Worm (Caenorhabditis elegans) whole organism, L4 larva: ENCODE measurements around the gene srw-99.

ENCODE experiments used
- dve-1 ChIP-seq: sonication (generic microtip); optimal IDR thresholded peaks from 2 replicates; lab custom pipeline; 2017; ENCODE audit warnings: antibody characterized with exemption, mild to moderate bottlenecking, missing genetic modification characterization, missing compliant biosample characterization; ENCODE audit not compliant: insufficient read depth
- nhr-76 ChIP-seq: fragments of 150-350 bp; optimal IDR thresholded peaks from 2 replicates; lab custom pipeline; 2014; ENCODE audit warnings: missing biosample characterization, missing genetic modification characterization
- unc-39 ChIP-seq: sonication (generic microtip); optimal IDR thresholded peaks from 2 replicates; lab custom pipeline; 2017; ENCODE audit warnings: missing biosample characterization, missing genetic modification characterization

DNA sequence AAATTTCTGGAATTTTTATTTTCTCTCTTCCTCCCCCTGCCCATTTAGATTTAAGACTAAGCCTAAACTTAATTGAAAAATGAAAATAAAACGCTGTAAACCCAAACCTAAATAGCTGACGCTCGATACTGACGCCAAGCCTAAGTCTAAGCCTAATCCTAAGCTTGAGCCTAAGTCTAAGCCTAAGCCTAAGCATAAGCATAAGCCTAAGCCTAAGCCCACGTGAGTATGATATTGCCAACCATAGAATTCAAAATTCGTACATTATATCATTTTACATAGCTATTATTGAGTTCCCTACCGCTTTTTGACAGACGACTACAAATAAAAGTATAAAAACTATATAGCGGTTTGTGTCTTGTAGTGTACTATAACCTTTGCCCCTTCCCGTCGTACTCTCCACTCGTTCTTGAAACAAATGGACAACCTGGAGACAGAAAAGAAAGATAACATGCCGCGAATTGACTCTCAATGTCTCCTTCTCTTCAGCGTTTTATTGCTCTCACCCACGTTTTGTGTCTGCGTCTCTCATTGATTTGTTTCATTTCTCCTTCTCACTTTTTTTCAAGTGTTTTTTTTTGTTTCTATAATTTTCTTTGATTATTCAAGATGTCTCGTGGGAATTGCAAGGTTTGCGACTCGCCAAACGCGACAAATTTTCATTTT is 34.8 kb downstream of the srw-99 start, which contains the start of gene nhr-256:
- TF ChIP-seq nhr-76 (peak; percentile 22), dve-1 (tag; lab: Kevin White, UChicago) (peak; percentile 94), unc-39 (tag; lab: Kevin White, UChicago) (no peak)
